Fruit fly (Drosophila melanogaster) whole organism, prepupa: ENCODE results near the gene Muc14A.

Experiments
- CG10669 ChIP-seq: fragments of 200-800 bp; sonication (Bioruptor generic); optimal IDR thresholded peaks from 3 replicates; lab custom pipeline; 2018; ENCODE audit warnings: missing biosample characterization, mild to moderate bottlenecking, missing genetic modification characterization, moderate library complexity
- CG1621 ChIP-seq: fragments of 200-800 bp; sonication (Bioruptor generic); optimal IDR thresholded peaks from 3 replicates; lab custom pipeline; 2018; ENCODE audit warnings: missing biosample characterization, mild to moderate bottlenecking, missing genetic modification characterization
- CG6163 ChIP-seq: fragments of 200-800 bp; sonication (Bioruptor generic); IDR thresholded peaks from 3 replicates; pipeline ENCODE4 v1.3.6; 2022; ENCODE audit warnings: missing biosample characterization, missing genetic modification characterization
- CG6792 ChIP-seq: fragments of 200-800 bp; sonication (Bioruptor generic); optimal IDR thresholded peaks from 3 replicates; lab custom pipeline; 2016; ENCODE audit warnings: missing biosample characterization, missing genetic modification characterization
- CG6854 ChIP-seq: fragments of 200-800 bp; sonication (Bioruptor generic); optimal IDR thresholded peaks from 2 replicates; lab custom pipeline; 2017; ENCODE audit warnings: missing biosample characterization, mild to moderate bottlenecking, missing genetic modification characterization
- Eip78C ChIP-seq: fragments of 200-800 bp; sonication (Bioruptor generic); peaks from one replicate; lab custom pipeline; 2016; ENCODE audit warnings: missing biosample characterization, missing genetic modification characterization
- Hr38 ChIP-seq: sonication (Bioruptor generic); optimal IDR thresholded peaks from 2 replicates; lab custom pipeline; 2016; ENCODE audit warnings: missing biosample characterization, missing genetic modification characterization
- Sox102F ChIP-seq: fragments of 200-800 bp; sonication (Bioruptor generic); optimal IDR thresholded peaks from 2 replicates; lab custom pipeline; 2016; ENCODE audit warnings: missing biosample characterization, mild to moderate bottlenecking, missing genetic modification characterization
- achi ChIP-seq: fragments of 200-800 bp; sonication (Bioruptor generic); optimal IDR thresholded peaks from 3 replicates; lab custom pipeline; 2016; ENCODE audit warnings: missing biosample characterization, missing genetic modification characterization
- fd85E ChIP-seq: fragments of 200-800 bp; sonication (Bioruptor generic); optimal IDR thresholded peaks from 3 replicates; lab custom pipeline; 2016; ENCODE audit warnings: missing biosample characterization, missing genetic modification characterization
- pdm3 ChIP-seq: fragments of 200-800 bp; sonication (Bioruptor generic); optimal IDR thresholded peaks from 3 replicates; lab custom pipeline; 2016; ENCODE audit warnings: missing biosample characterization, missing genetic modification characterization
- spab ChIP-seq: fragments of 200-800 bp; sonication (Bioruptor generic); optimal IDR thresholded peaks from 2 replicates; lab custom pipeline; 2017; ENCODE audit warnings: missing biosample characterization, mild to moderate bottlenecking, missing genetic modification characterization, missing genetic modification reagents

dm6 chrX:15971574-15971973, 37.3 kb upstream of the Muc14A start:
- TF ChIP-seq spab (GFP tag; lab: Kevin White, UChicago) (no peak), CG1621 (tag; lab: Kevin White, UChicago) (no peak), pdm3 (no peak), CG10669 (GFP tag; lab: Kevin White, UChicago) (no peak), Sox102F (GFP tag; lab: Kevin White, UChicago) (no peak), fd85E (GFP tag; lab: Kevin White, UChicago) (no peak), CG6792 (GFP tag; lab: Kevin White, UChicago) (no peak), Eip78C (GFP tag; lab: Kevin White, UChicago) (no peak), achi (GFP tag; lab: Kevin White, UChicago) (no peak), CG6854 (GFP tag; lab: Kevin White, UChicago) (no peak), CG6163 (GFP tag; lab: Robert Waterston, UW) (no peak), Hr38 (no peak)
